Fruit fly (Drosophila melanogaster): ENCODE data around the gene Takl1.

dm6 chr3R:20788559-20788958 is 16.2 kb upstream of the Takl1 start:
- TF ChIP-seq CG11617 (GFP tag; optimal IDR thresholded peaks at IDR 0.05) (no peak), bab1 (GFP tag; optimal IDR thresholded peaks at IDR 0.05) (no peak), kay (GFP tag; ENCODE audit: borderline replicate concordance) (no peak), CG12768 (GFP tag; optimal IDR thresholded peaks at IDR 0.05) (no peak), CG5204 (GFP tag; optimal IDR thresholded peaks at IDR 0.05) (no peak), CG1620 (GFP tag; optimal IDR thresholded peaks at IDR 0.05) (no peak), CG14711 (tag; optimal IDR thresholded peaks at IDR 0.05) (no peak), Crg-1 (GFP tag; optimal IDR thresholded peaks at IDR 0.05) (no peak), ovo (GFP tag; optimal IDR thresholded peaks at IDR 0.05) (no peak), CG7045 (GFP tag; optimal IDR thresholded peaks at IDR 0.05) (no peak)

All from whole organism, adult.